Worm (Caenorhabditis elegans): ENCODE measurements around the gene sax-7.

sax-7 gene

DNA sequence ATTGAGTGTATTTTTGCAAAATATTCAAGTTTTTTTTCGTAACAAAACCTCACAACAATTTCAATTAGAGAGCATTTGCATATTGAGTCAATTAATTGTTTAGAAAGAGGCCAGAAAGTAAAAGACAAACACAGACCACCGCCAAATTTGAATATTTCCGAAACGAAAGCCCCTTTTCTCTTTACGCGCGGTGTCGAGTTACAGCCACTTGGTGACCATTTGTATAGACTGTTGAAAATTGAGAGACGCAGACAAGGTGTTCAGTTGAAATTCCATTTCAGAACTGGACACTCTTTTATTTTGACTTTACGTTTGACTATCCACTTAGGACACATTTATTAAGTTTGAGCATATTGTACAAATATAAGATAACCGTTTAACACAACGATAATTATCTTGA is 14.4 kb upstream of the sax-7 start:
- peak; percentile 78 for TF ChIP-seq hmg-1.2 (GFP tag; IDR thresholded peaks at IDR 0.05)
- TF ChIP-seq aptf-3 (GFP tag; IDR thresholded peaks at IDR 0.05) = no peak

- no peak for TF ChIP-seq F55B11.4 (tag; optimal IDR thresholded peaks at IDR 0.05; ENCODE audit: borderline replicate concordance, insufficient read depth)
- no peak for TF ChIP-seq let-607 (tag; optimal IDR thresholded peaks at IDR 0.05)
- TF ChIP-seq Y67H2A.10 (GFP tag; conservative IDR thresholded peaks at IDR 0.05) = no peak
- no peak for TF ChIP-seq hmg-20 (GFP tag; IDR thresholded peaks at IDR 0.05)
- no peak for TF ChIP-seq B0336.3 (GFP tag; IDR thresholded peaks at IDR 0.05)
- no peak for TF ChIP-seq nhr-90 (tag; optimal IDR thresholded peaks at IDR 0.05)
- TF ChIP-seq hlh-26 (GFP tag; conservative IDR thresholded peaks at IDR 0.05) = no peak
- TF ChIP-seq xnd-1 (tag; optimal IDR thresholded peaks at IDR 0.05) = no peak
- TF ChIP-seq mel-28 (tag; optimal IDR thresholded peaks at IDR 0.05; ENCODE audit: borderline replicate concordance) = no peak
- TF ChIP-seq mxl-1 (tag; optimal IDR thresholded peaks at IDR 0.05) = no peak
- TF ChIP-seq akir-1 (GFP tag; optimal IDR thresholded peaks at IDR 0.05) = no peak
- TF ChIP-seq attf-5 (GFP tag; optimal IDR thresholded peaks at IDR 0.05) = no peak
- no peak for TF ChIP-seq ceh-27 (GFP tag; optimal IDR thresholded peaks at IDR 0.05)
- no peak for TF ChIP-seq ztf-18 (tag; optimal IDR thresholded peaks at IDR 0.05)
- no peak for TF ChIP-seq F33H1.4 (GFP tag; IDR thresholded peaks at IDR 0.05)
- TF ChIP-seq him-1 (tag; optimal IDR thresholded peaks at IDR 0.05) = no peak
- no peak for TF ChIP-seq pha-4 (tag; optimal IDR thresholded peaks at IDR 0.05)
- TF ChIP-seq sptf-2 (GFP tag; optimal IDR thresholded peaks at IDR 0.05) = no peak
- no peak for TF ChIP-seq madf-6 (GFP tag; IDR thresholded peaks at IDR 0.05)
- TF ChIP-seq dox-1 (GFP tag; IDR thresholded peaks at IDR 0.05) = no peak
Observed at ce11 chrIV:8052694-8053093, 9.8 kb upstream of the sax-7 start.

DNA sequence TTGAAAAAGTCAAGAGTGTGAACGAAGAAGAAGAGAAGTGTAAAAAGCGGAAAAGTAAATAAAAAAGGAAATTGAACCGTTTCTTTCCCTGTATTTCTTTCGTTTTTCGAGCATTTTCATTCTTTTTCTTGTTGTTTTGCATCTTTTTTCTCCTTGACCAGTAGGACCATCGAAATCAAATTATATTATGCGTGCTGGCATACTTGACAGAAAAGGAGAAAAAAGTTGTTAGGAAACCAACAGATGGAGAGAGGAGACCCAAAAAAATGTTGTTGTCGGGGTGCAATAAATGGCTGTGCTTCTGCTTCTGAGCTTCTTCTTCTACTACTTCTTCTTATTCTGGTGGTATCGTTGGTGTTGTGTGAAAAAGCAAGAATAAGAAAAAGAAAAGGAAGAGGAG is 8.5 kb upstream of the sax-7 start:
- no peak for TF ChIP-seq F33H1.4 (GFP tag; IDR thresholded peaks at IDR 0.05)
- TF ChIP-seq snpc-4 (GFP tag; optimal IDR thresholded peaks at IDR 0.05) = no peak
- no peak for TF ChIP-seq snpc-4 (tag; optimal IDR thresholded peaks at IDR 0.05)
- TF ChIP-seq sptf-2 (GFP tag; optimal IDR thresholded peaks at IDR 0.05) = no peak
- no peak for TF ChIP-seq hlh-26 (GFP tag; conservative IDR thresholded peaks at IDR 0.05)
- no peak for TF ChIP-seq C17E4.6 (GFP tag; IDR thresholded peaks at IDR 0.05)
- TF ChIP-seq zim-3 (tag; optimal IDR thresholded peaks at IDR 0.05) = no peak
- no peak for TF ChIP-seq let-526 (GFP tag; IDR thresholded peaks at IDR 0.05)
- no peak for TF ChIP-seq ceh-79 (tag; optimal IDR thresholded peaks at IDR 0.05)
- TF ChIP-seq die-1 (tag; optimal IDR thresholded peaks at IDR 0.05) = no peak
- TF ChIP-seq nhr-80 (tag; optimal IDR thresholded peaks at IDR 0.05) = no peak
- TF ChIP-seq nhr-90 (tag; optimal IDR thresholded peaks at IDR 0.05) = no peak
- TF ChIP-seq T07F8.4 (tag; optimal IDR thresholded peaks at IDR 0.05) = no peak
- TF ChIP-seq F49E8.2 (tag; optimal IDR thresholded peaks at IDR 0.05; ENCODE audit: insufficient read depth) = no peak
- TF ChIP-seq repo-1 (tag; optimal IDR thresholded peaks at IDR 0.05) = no peak
- TF ChIP-seq tbx-9 (tag; optimal IDR thresholded peaks at IDR 0.05; ENCODE audit: borderline replicate concordance) = no peak
- TF ChIP-seq Y79H2A.3 (GFP tag; conservative IDR thresholded peaks at IDR 0.05) = no peak

- peak; percentile 42; the same call in 1 of the 2 replicates for TF ChIP-seq rcor-1 (GFP tag; IDR thresholded peaks at IDR 0.05)
- peak; percentile 93 for TF ChIP-seq madf-8 (GFP tag; conservative IDR thresholded peaks at IDR 0.05)
- TF ChIP-seq chd-7 (tag; optimal IDR thresholded peaks at IDR 0.05) = no peak
- no peak for TF ChIP-seq madf-10 (tag; optimal IDR thresholded peaks at IDR 0.05)
- TF ChIP-seq ceh-58 (GFP tag; IDR thresholded peaks at IDR 0.05) = no peak
- no peak for TF ChIP-seq F22D6.2 (tag; optimal IDR thresholded peaks at IDR 0.05)
- no peak for TF ChIP-seq nhr-90 (tag; optimal IDR thresholded peaks at IDR 0.05)
- no peak for TF ChIP-seq dpff-1 (tag; optimal IDR thresholded peaks at IDR 0.05)
- peak; percentile 92 for TF ChIP-seq lsl-1 (GFP tag; optimal IDR thresholded peaks at IDR 0.05)
- peak; percentile 78 for TF ChIP-seq ceh-91 (GFP tag; IDR thresholded peaks at IDR 0.05)
- TF ChIP-seq let-607 (tag; optimal IDR thresholded peaks at IDR 0.05) = no peak
- TF ChIP-seq rpc-1 (optimal IDR thresholded peaks at IDR 0.05) = no peak
- no peak for TF ChIP-seq rpc-1 (tag; optimal IDR thresholded peaks at IDR 0.05)
- TF ChIP-seq lag-1 (GFP tag; IDR thresholded peaks at IDR 0.05) = no peak
- TF ChIP-seq nhr-179 (tag; optimal IDR thresholded peaks at IDR 0.05) = no peak
Observed at ce11 chrIV:8061267-8061666, 1.2 kb upstream of the sax-7 start.

Data from whole organism, young adult.